Worm (Caenorhabditis elegans) whole organism, L4/young adult: ENCODE results near the gene srr-7.

ENCODE experiments used
- W03F9.2 ChIP-seq: fragments of 150-350 bp; optimal IDR thresholded peaks from 2 replicates; lab custom pipeline; 2014; ENCODE audit warnings: missing biosample characterization, missing genetic modification characterization
- dao-5 ChIP-seq: sonication (generic microtip); optimal IDR thresholded peaks from 2 replicates; lab custom pipeline; 2016; ENCODE audit warnings: missing genotype, missing genetic modification characterization, moderate library complexity, missing compliant biosample characterization
- him-1 ChIP-seq: sonication (generic microtip); optimal IDR thresholded peaks from 2 replicates; lab custom pipeline; 2016; ENCODE audit warnings: missing genotype, missing genetic modification reagents, missing genetic modification characterization, missing compliant biosample characterization

- TF ChIP-seq dao-5 (tag; lab: Kevin White, UChicago) (no peak), him-1 (tag; lab: Kevin White, UChicago) (no peak), W03F9.2 (no peak)
Observed at ce11 chrV:15158691-15159090, 30.6 kb downstream of the srr-7 start, which contains the start of gene str-45.
